Fruit fly (Drosophila melanogaster): ENCODE results near the gene CG9512.
A peak's percentile ranks its signal among the peaks of the same experiment; 100 is the strongest.

CG9512 gene

DNA sequence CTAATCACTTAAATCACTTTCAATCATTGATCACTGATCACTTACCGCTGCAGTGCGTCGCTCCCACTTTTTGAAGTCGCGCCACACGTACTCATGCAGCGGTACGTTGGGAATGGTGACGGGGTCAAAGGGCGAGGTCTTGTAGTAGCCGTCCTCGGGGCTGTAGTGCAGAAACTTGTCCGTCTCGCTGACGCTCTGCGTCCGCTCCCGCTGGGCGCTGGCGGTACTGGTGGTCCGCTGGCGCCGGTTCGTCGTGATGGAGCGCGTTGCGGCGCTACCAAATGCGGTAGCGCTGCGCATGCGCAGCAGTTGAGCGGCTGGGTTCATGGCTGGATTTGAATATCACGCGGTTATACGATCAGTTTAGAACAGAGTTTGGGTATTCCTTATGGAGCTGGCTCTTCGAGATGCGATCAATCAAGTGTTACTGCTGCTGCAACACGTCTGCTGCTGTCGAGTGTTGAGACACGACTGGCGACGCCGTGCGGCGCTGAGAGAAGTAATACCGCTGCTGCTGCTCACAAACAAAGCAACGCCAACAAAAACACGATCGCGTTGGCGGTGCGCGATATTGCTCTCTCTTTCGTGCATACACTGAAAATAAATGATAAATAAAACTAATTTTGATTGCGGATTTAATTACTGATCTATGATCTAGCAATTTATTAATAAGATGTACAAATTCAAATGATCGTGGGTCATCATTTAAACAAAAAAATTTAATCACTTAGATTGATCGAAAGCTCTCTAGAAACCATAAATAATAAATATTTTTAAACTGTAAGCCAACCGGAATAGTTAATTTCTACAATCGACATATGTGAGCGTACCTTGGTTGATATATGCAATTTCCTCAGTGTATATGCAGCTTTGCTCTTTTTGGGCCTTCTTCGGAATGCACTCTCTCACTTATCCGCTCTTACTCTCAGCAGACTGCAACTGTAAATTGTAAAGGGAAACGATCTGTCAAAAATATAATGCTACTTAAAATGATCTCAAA lies 45.2 kb upstream of the CG9512 start (continued):
- peak in 1 of 2 experiments; percentile 96 for TF ChIP-seq Eip74EF (GFP tag; optimal IDR thresholded peaks at IDR 0.05)
- TF ChIP-seq klu (GFP tag; IDR thresholded peaks at IDR 0.05) = peak; percentile 78
- TF ChIP-seq tup (GFP tag; optimal IDR thresholded peaks at IDR 0.05) = peak; percentile 49
- TF ChIP-seq CG15269 (tag; optimal IDR thresholded peaks at IDR 0.05) = peak; percentile 94
- TF ChIP-seq CG8388 (GFP tag; optimal IDR thresholded peaks at IDR 0.05) = peak; percentile 95
- peak; percentile 95 for TF ChIP-seq CG7839 (tag; optimal IDR thresholded peaks at IDR 0.05)
- peak; percentile 64 to 97 for TF ChIP-seq Hr51 (GFP tag; optimal IDR thresholded peaks at IDR 0.05)
- TF ChIP-seq wek (GFP tag; optimal IDR thresholded peaks at IDR 0.05) = peak; percentile 58
- 0 out of 3 replicates have a peak, but pooled peaks have one; percentile 25 for TF ChIP-seq knrl (GFP tag; IDR thresholded peaks at IDR 0.05; ENCODE audit: partially characterized antibody)
- TF ChIP-seq odd (GFP tag; optimal IDR thresholded peaks at IDR 0.05) = peak; percentile 91
- peak; percentile 92 for TF ChIP-seq Lhr (GFP tag; optimal IDR thresholded peaks at IDR 0.05)
- TF ChIP-seq Hsf (GFP tag; optimal IDR thresholded peaks at IDR 0.05) = peak; percentile 93
- TF ChIP-seq CG11560 (tag; IDR thresholded peaks at IDR 0.05) = peak; percentile 63; the same call in 2 of the 3 replicates
- peak; percentile 90 for TF ChIP-seq ewg (GFP tag; optimal IDR thresholded peaks at IDR 0.05)
- TF ChIP-seq CG32532 (GFP tag; IDR thresholded peaks at IDR 0.05) = peak; percentile 79
- TF ChIP-seq Elba2 (GFP tag; optimal IDR thresholded peaks at IDR 0.05) = peak; percentile 80
- peak; percentile 70 for TF ChIP-seq CG8944 (GFP tag; optimal IDR thresholded peaks at IDR 0.05)
- peak; percentile 30 for TF ChIP-seq CG3163 (GFP tag; optimal IDR thresholded peaks at IDR 0.05)
- peak; percentile 73 for TF ChIP-seq fd3F (GFP tag; optimal IDR thresholded peaks at IDR 0.05)
- peak; percentile 94 for TF ChIP-seq CG4424 (GFP tag; optimal IDR thresholded peaks at IDR 0.05)
- peak; percentile 74 for TF ChIP-seq gt (GFP tag; IDR thresholded peaks at IDR 0.05)
- peak; percentile 96 for TF ChIP-seq CG9727 (GFP tag; optimal IDR thresholded peaks at IDR 0.05)
- TF ChIP-seq run (tag; optimal IDR thresholded peaks at IDR 0.05) = peak; percentile 91
- TF ChIP-seq Dip3 (GFP tag; optimal IDR thresholded peaks at IDR 0.05) = peak; percentile 50
- peak; percentile 74; the same call in 2 of the 3 replicates for TF ChIP-seq ase (GFP tag; IDR thresholded peaks at IDR 0.05)
- peak; percentile 73 for TF ChIP-seq CG9609 (GFP tag; optimal IDR thresholded peaks at IDR 0.05)
- TF ChIP-seq jigr1 (GFP tag; IDR thresholded peaks at IDR 0.05) = peak; percentile 85
- no peak for TF ChIP-seq lov (optimal IDR thresholded peaks at IDR 0.05)
- peak; percentile 85 for TF ChIP-seq lov (GFP tag; IDR thresholded peaks at IDR 0.05)
- peak; percentile 94 for TF ChIP-seq CG8290 (GFP tag; optimal IDR thresholded peaks at IDR 0.05)
- TF ChIP-seq CG8290 (tag; optimal IDR thresholded peaks at IDR 0.05) = peak; percentile 23 to 94
- TF ChIP-seq E2f1 (GFP tag; IDR thresholded peaks at IDR 0.05) = peak; percentile 89
- peak; percentile 91 for TF ChIP-seq org-1 (GFP tag; optimal IDR thresholded peaks at IDR 0.05)
- no peak for TF ChIP-seq gfzf (GFP tag; optimal IDR thresholded peaks at IDR 0.05)
- peak; percentile 78 for TF ChIP-seq CG1024 (GFP tag; IDR thresholded peaks at IDR 0.05)
- TF ChIP-seq CG4820 (GFP tag; optimal IDR thresholded peaks at IDR 0.05) = peak; percentile 92
- peak; percentile 35; the same call in 1 of the 3 replicates for TF ChIP-seq Doc3 (GFP tag; IDR thresholded peaks at IDR 0.05; ENCODE audit: partially characterized antibody)
- peak; percentile 83 for TF ChIP-seq CG14667 (GFP tag; IDR thresholded peaks at IDR 0.05)
- TF ChIP-seq salm (tag; optimal IDR thresholded peaks at IDR 0.05) = peak; percentile 92
- peak; percentile 91 for TF ChIP-seq Six4 (GFP tag; optimal IDR thresholded peaks at IDR 0.05)
- TF ChIP-seq Sin3A (optimal IDR thresholded peaks at IDR 0.05) = no peak
- peak; percentile 97 for TF ChIP-seq CG15696 (tag; optimal IDR thresholded peaks at IDR 0.05)
- TF ChIP-seq ssp (GFP tag; IDR thresholded peaks at IDR 0.05) = peak; percentile 82
- peak; percentile 83 for TF ChIP-seq CG14441 (GFP tag; IDR thresholded peaks at IDR 0.05)
- peak; percentile 91 for TF ChIP-seq CG4404 (GFP tag; IDR thresholded peaks at IDR 0.05)
- TF ChIP-seq CG6813 (GFP tag; optimal IDR thresholded peaks at IDR 0.05) = peak; percentile 88
- TF ChIP-seq fd102C (GFP tag; optimal IDR thresholded peaks at IDR 0.05) = peak; percentile 87
- TF ChIP-seq Ssrp (tag; optimal IDR thresholded peaks at IDR 0.05) = peak; percentile 97
